Worm (Caenorhabditis elegans) whole organism, young adult: ENCODE results near the gene R04B5.1.

Source experiments
- B0019.2 ChIP-seq: fragments of 200-800 bp; sonication (Bioruptor generic); conservative IDR thresholded peaks from 2 replicates; pipeline ENCODE4 v1.3.6; 2022; ENCODE audit warnings: missing genetic modification reagents, missing genetic modification characterization, missing compliant biosample characterization
- B0336.3 ChIP-seq: fragments of 200-800 bp; sonication (Bioruptor generic); IDR thresholded peaks from 2 replicates; pipeline ENCODE4 v1.3.6; 2022; ENCODE audit warnings: missing genetic modification characterization, missing compliant biosample characterization
- F22D6.2 ChIP-seq: sonication (generic microtip); optimal IDR thresholded peaks from 2 replicates; lab custom pipeline; 2016; ENCODE audit warnings: mild to moderate bottlenecking, missing genetic modification characterization, missing compliant biosample characterization
- F33H1.4 ChIP-seq: fragments of 200-800 bp; sonication (Bioruptor generic); IDR thresholded peaks from 2 replicates; pipeline ENCODE4 v1.3.6; 2022; ENCODE audit warnings: missing genetic modification reagents, missing genetic modification characterization, missing compliant biosample characterization
- K11D2.4 ChIP-seq: fragments of 200-800 bp; sonication (Bioruptor generic); IDR thresholded peaks from 2 replicates; pipeline ENCODE4 v1.3.6; 2022; ENCODE audit warnings: missing genetic modification reagents, missing genetic modification characterization, missing compliant biosample characterization
- K12H6.12 ChIP-seq: fragments of 200-800 bp; sonication (Bioruptor generic); optimal IDR thresholded peaks from 2 replicates; lab custom pipeline; 2018; ENCODE audit warnings: mild to moderate bottlenecking, missing genetic modification characterization, missing compliant biosample characterization
- ZK185.1 ChIP-seq: sonication (generic microtip); optimal IDR thresholded peaks from 2 replicates; lab custom pipeline; 2016; ENCODE audit warnings: mild to moderate bottlenecking, missing genetic modification characterization, missing compliant biosample characterization; ENCODE audit not compliant: poor library complexity, severe bottlenecking
- aptf-3 ChIP-seq: fragments of 200-800 bp; sonication (Bioruptor generic); IDR thresholded peaks from 2 replicates; pipeline ENCODE4 v1.3.6; 2022; ENCODE audit warnings: missing genetic modification characterization, missing compliant biosample characterization
- atf-7 ChIP-seq: sonication (generic microtip); optimal IDR thresholded peaks from 2 replicates; lab custom pipeline; 2017; ENCODE audit warnings: mild to moderate bottlenecking, missing genetic modification characterization, missing compliant biosample characterization
- attf-5 ChIP-seq: fragments of 200-800 bp; sonication (Bioruptor generic); optimal IDR thresholded peaks from 2 replicates; lab custom pipeline; 2018; ENCODE audit warnings: mild to moderate bottlenecking, missing genetic modification characterization, missing compliant biosample characterization
- attf-6 ChIP-seq: fragments of 200-800 bp; sonication (Bioruptor generic); IDR thresholded peaks from 2 replicates; pipeline ENCODE4 v1.3.6; 2022; ENCODE audit warnings: missing genetic modification reagents, missing genetic modification characterization, missing compliant biosample characterization
- bed-2 ChIP-seq: fragments of 200-800 bp; sonication (Bioruptor generic); IDR thresholded peaks from 2 replicates; pipeline ENCODE4 v1.3.6; 2022; ENCODE audit warnings: missing genetic modification reagents, missing genetic modification characterization, missing compliant biosample characterization
- ccch-3 ChIP-seq: fragments of 200-800 bp; sonication (Bioruptor generic); optimal IDR thresholded peaks from 2 replicates; lab custom pipeline; 2018; ENCODE audit warnings: mild to moderate bottlenecking, missing genetic modification characterization, missing compliant biosample characterization
- ceh-100 ChIP-seq: fragments of 200-800 bp; sonication (Bioruptor generic); IDR thresholded peaks from 2 replicates; pipeline ENCODE4 v1.3.6; 2022; ENCODE audit warnings: missing genetic modification reagents, missing genetic modification characterization, missing compliant biosample characterization
- ceh-79 ChIP-seq: sonication (generic microtip); optimal IDR thresholded peaks from 2 replicates; lab custom pipeline; 2017; ENCODE audit warnings: mild to moderate bottlenecking, missing genetic modification characterization, missing compliant biosample characterization
- chd-7 ChIP-seq: sonication (generic microtip); optimal IDR thresholded peaks from 2 replicates; lab custom pipeline; 2016; ENCODE audit warnings: mild to moderate bottlenecking, missing genetic modification characterization, moderate library complexity, missing compliant biosample characterization
- die-1 ChIP-seq: sonication (generic microtip); optimal IDR thresholded peaks from 2 replicates; lab custom pipeline; 2016; ENCODE audit warnings: missing genotype, mild to moderate bottlenecking, missing genetic modification characterization, missing compliant biosample characterization
- dpl-1 ChIP-seq: fragments of 150-350 bp; optimal IDR thresholded peaks from 2 replicates; lab custom pipeline; 2014; ENCODE audit warnings: missing biosample characterization, missing genetic modification reagents, missing genetic modification characterization
- egl-44 ChIP-seq: fragments of 200-800 bp; sonication (Bioruptor generic); IDR thresholded peaks from 2 replicates; pipeline ENCODE4 v1.3.6; 2022; ENCODE audit warnings: missing genetic modification reagents, missing genetic modification characterization, missing compliant biosample characterization
- egrh-3 ChIP-seq: fragments of 200-800 bp; sonication (Bioruptor generic); IDR thresholded peaks from 2 replicates; pipeline ENCODE4 v1.3.6; 2022; ENCODE audit warnings: missing genetic modification reagents, missing genetic modification characterization, missing compliant biosample characterization
- fkh-3 ChIP-seq: sonication (generic microtip); optimal IDR thresholded peaks from 2 replicates; lab custom pipeline; 2016; ENCODE audit warnings: mild to moderate bottlenecking, missing genetic modification characterization, missing compliant biosample characterization
- him-1 ChIP-seq: sonication (generic microtip); optimal IDR thresholded peaks from 2 replicates; lab custom pipeline; 2016; ENCODE audit warnings: missing genotype, missing genetic modification reagents, missing genetic modification characterization, missing compliant biosample characterization
- hlh-12 ChIP-seq: sonication (generic microtip); optimal IDR thresholded peaks from 2 replicates; lab custom pipeline; 2016; ENCODE audit warnings: missing genetic modification characterization, missing compliant biosample characterization
- hlh-26 ChIP-seq: fragments of 200-800 bp; sonication (Bioruptor generic); conservative IDR thresholded peaks from 2 replicates; pipeline ENCODE4 v1.3.6; 2022; ENCODE audit warnings: missing genetic modification reagents, missing genetic modification characterization, missing compliant biosample characterization
- hmg-20 ChIP-seq: fragments of 200-800 bp; sonication (Bioruptor generic); IDR thresholded peaks from 2 replicates; pipeline ENCODE4 v1.3.6; 2022; ENCODE audit warnings: missing genetic modification reagents, missing genetic modification characterization, missing compliant biosample characterization
- hsf-1 ChIP-seq: fragments of 200-800 bp; sonication (Bioruptor generic); IDR thresholded peaks from 2 replicates; pipeline ENCODE4 v1.3.6; 2022; ENCODE audit warnings: missing genetic modification reagents, missing genetic modification characterization, missing compliant biosample characterization
- lag-1 ChIP-seq: fragments of 200-800 bp; sonication (Bioruptor generic); IDR thresholded peaks from 2 replicates; pipeline ENCODE4 v1.3.6; 2022; ENCODE audit warnings: missing genetic modification reagents, missing genetic modification characterization, missing compliant biosample characterization
- let-607 ChIP-seq, 2 experiments: fragments of 200-800 bp in 1 of 2; sonication (Bioruptor generic) in 1 of 2; sonication (generic microtip) in 1 of 2; optimal IDR thresholded peaks; 2 replicates each; lab custom pipeline; 2016 to 2018; ENCODE audit warnings: mild to moderate bottlenecking in 2 of 2, missing compliant biosample characterization in 2 of 2, missing genetic modification characterization in 2 of 2, moderate library complexity in 2 of 2, missing genotype in 1 of 2
- lin-54 ChIP-seq: fragments of 200-800 bp; sonication (Bioruptor generic); optimal IDR thresholded peaks from 2 replicates; lab custom pipeline; 2018; ENCODE audit warnings: mild to moderate bottlenecking, missing genetic modification characterization, missing compliant biosample characterization
- lsl-1 ChIP-seq: fragments of 200-800 bp; sonication (Bioruptor generic); optimal IDR thresholded peaks from 2 replicates; lab custom pipeline; 2018; ENCODE audit warnings: mild to moderate bottlenecking, missing genetic modification characterization, moderate library complexity, missing compliant biosample characterization
- madf-8 ChIP-seq: fragments of 200-800 bp; sonication (Bioruptor generic); conservative IDR thresholded peaks from 2 replicates; pipeline ENCODE4 v1.3.6; 2022; ENCODE audit warnings: missing genetic modification reagents, missing genetic modification characterization, missing compliant biosample characterization
- mcd-1 ChIP-seq: fragments of 200-800 bp; sonication (Bioruptor generic); IDR thresholded peaks from 2 replicates; pipeline ENCODE4 v1.3.6; 2022; ENCODE audit warnings: missing genetic modification reagents, missing genetic modification characterization, missing compliant biosample characterization
- mes-4 ChIP-seq: sonication (generic microtip); optimal IDR thresholded peaks from 2 replicates; lab custom pipeline; 2016; ENCODE audit warnings: missing genotype, missing genetic modification characterization, missing compliant biosample characterization
- mxl-1 ChIP-seq: sonication (generic microtip); optimal IDR thresholded peaks from 2 replicates; lab custom pipeline; 2016; ENCODE audit warnings: missing genetic modification characterization, missing compliant biosample characterization
- nfya-1 ChIP-seq: sonication (generic microtip); optimal IDR thresholded peaks from 2 replicates; lab custom pipeline; 2017; ENCODE audit warnings: antibody characterized with exemption, missing compliant biosample characterization, missing genetic modification characterization, borderline replicate concordance; ENCODE audit not compliant: insufficient read depth
- nhr-179 ChIP-seq: sonication (generic microtip); optimal IDR thresholded peaks from 2 replicates; lab custom pipeline; 2016; ENCODE audit warnings: mild to moderate bottlenecking, missing genetic modification characterization, missing compliant biosample characterization
- nhr-27 ChIP-seq: fragments of 200-800 bp; sonication (Bioruptor generic); optimal IDR thresholded peaks from 2 replicates; lab custom pipeline; 2018; ENCODE audit warnings: mild to moderate bottlenecking, missing genetic modification characterization, moderate library complexity, missing compliant biosample characterization
- rcor-1 ChIP-seq: fragments of 200-800 bp; sonication (Bioruptor generic); IDR thresholded peaks from 2 replicates; pipeline ENCODE4 v1.3.6; 2022; ENCODE audit warnings: missing genetic modification reagents, missing genetic modification characterization, missing compliant biosample characterization
- rec-8 ChIP-seq, 2 experiments: sonication (generic microtip); optimal IDR thresholded peaks; 2 replicates each; lab custom pipeline; 2016; ENCODE audit warnings: mild to moderate bottlenecking in 2 of 2, missing genetic modification characterization in 2 of 2, missing genetic modification reagents in 2 of 2, missing genotype in 2 of 2, missing biosample characterization in 1 of 2, missing compliant biosample characterization in 1 of 2, moderate library complexity in 1 of 2
- sea-2 ChIP-seq: fragments of 200-800 bp; sonication (Bioruptor generic); IDR thresholded peaks from 2 replicates; pipeline ENCODE4 v1.3.6; 2022; ENCODE audit warnings: missing genetic modification characterization, missing compliant biosample characterization
- snpc-3.4 ChIP-seq: sonication (generic microtip); optimal IDR thresholded peaks from 2 replicates; lab custom pipeline; 2017; ENCODE audit warnings: missing genetic modification characterization, mild to moderate bottlenecking, missing compliant biosample characterization, antibody characterized with exemption, moderate library complexity, missing genotype, missing genetic modification reagents
- snpc-4 ChIP-seq, 5 experiments: fragments of 150-350 bp in 1 of 5; sonication (generic microtip) in 4 of 5; optimal IDR thresholded peaks; 2 replicates each; lab custom pipeline; 2014 to 2018; ENCODE audit warnings: missing genetic modification characterization in 5 of 5, missing biosample characterization in 3 of 5, antibody characterized with exemption in 2 of 5, mild to moderate bottlenecking in 2 of 5, missing compliant biosample characterization in 2 of 5, missing genotype in 2 of 5, moderate library complexity in 2 of 5, missing genetic modification reagents in 1 of 5
- somi-1 ChIP-seq: fragments of 200-800 bp; sonication (Bioruptor generic); optimal IDR thresholded peaks from 2 replicates; lab custom pipeline; 2018; ENCODE audit warnings: mild to moderate bottlenecking, missing genetic modification characterization, missing compliant biosample characterization
- unc-130 ChIP-seq: sonication (generic microtip); optimal IDR thresholded peaks from 2 replicates; lab custom pipeline; 2016; ENCODE audit warnings: missing genetic modification reagents, missing genetic modification characterization, missing compliant biosample characterization
- zfh-2 ChIP-seq: fragments of 200-800 bp; sonication (Bioruptor generic); conservative IDR thresholded peaks from 2 replicates; pipeline ENCODE4 v1.3.6; 2022; ENCODE audit warnings: missing genetic modification reagents, missing genetic modification characterization, missing compliant biosample characterization
- zim-3 ChIP-seq: sonication (generic microtip); optimal IDR thresholded peaks from 2 replicates; lab custom pipeline; 2017; ENCODE audit warnings: mild to moderate bottlenecking, missing genetic modification characterization, moderate library complexity, missing compliant biosample characterization
- ztf-22 ChIP-seq: fragments of 200-800 bp; sonication (Bioruptor generic); optimal IDR thresholded peaks from 2 replicates; lab custom pipeline; 2018; ENCODE audit warnings: mild to moderate bottlenecking, missing genetic modification characterization, moderate library complexity, missing compliant biosample characterization
- ztf-25 ChIP-seq: fragments of 200-800 bp; sonication (Bioruptor generic); IDR thresholded peaks from 2 replicates; pipeline ENCODE4 v1.3.6; 2022; ENCODE audit warnings: missing genetic modification reagents, missing genetic modification characterization, missing compliant biosample characterization

R04B5.1 gene

DNA sequence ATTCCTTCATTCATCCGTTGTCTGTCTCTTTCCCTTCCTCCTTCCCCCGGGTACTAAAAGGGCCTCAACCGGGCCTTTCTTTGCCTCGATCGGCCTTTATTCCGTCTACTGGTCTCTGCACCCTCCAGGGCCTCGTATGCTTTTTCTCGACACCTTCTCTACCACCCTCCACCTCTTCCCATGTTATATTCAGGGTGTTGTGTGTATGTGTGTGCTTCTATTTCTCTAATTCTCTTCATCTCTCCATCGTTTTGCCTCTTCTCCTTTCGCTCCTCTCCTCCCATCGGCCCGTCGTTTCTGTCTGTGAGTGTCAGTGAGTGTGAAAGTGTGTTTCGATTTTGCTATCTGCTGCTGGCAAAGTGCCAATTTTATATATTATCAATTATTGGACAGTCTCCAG, 38.3 kb downstream of the R04B5.1 start (continued):
- TF ChIP-seq mes-4 (tag; lab: Kevin White, UChicago), result no peak
- TF ChIP-seq B0019.2 (GFP tag; lab: Robert Waterston, UW), result no peak
- peak; percentile 48 for TF ChIP-seq egrh-3 (GFP tag; lab: Robert Waterston, UW)
- TF ChIP-seq nhr-27 (tag; lab: Kevin White, UChicago), result no peak
- no peak for TF ChIP-seq rec-8 (tag; optimal IDR thresholded peaks at IDR 0.05; lab: Kevin White, UChicago)
- no peak for TF ChIP-seq ZK185.1 (tag; lab: Kevin White, UChicago)
- TF ChIP-seq die-1 (tag; lab: Kevin White, UChicago), result no peak
- no peak for TF ChIP-seq dpl-1 (GFP tag; lab: Kevin White, UChicago)
- no peak for TF ChIP-seq snpc-4 (GFP tag; optimal IDR thresholded peaks at IDR 0.05; lab: Kevin White, UChicago)
- peak in 2 of 4 experiments; percentile 31 to 48 for TF ChIP-seq snpc-4 (tag; optimal IDR thresholded peaks at IDR 0.05; lab: Kevin White, UChicago)
- TF ChIP-seq mxl-1 (tag; lab: Kevin White, UChicago), result no peak
- TF ChIP-seq ztf-22 (GFP tag; lab: Kevin White, UChicago), result no peak
- TF ChIP-seq snpc-3.4, result no peak
- TF ChIP-seq egl-44 (GFP tag; lab: Robert Waterston, UW), result 0 out of 2 replicates have a peak, but pooled peaks have one; percentile 44
- TF ChIP-seq F33H1.4 (GFP tag; lab: Robert Waterston, UW), result no peak
- TF ChIP-seq unc-130 (GFP tag; lab: Kevin White, UChicago), result no peak
- no peak for TF ChIP-seq attf-6 (GFP tag; lab: Robert Waterston, UW)
- TF ChIP-seq ceh-100 (GFP tag; lab: Robert Waterston, UW), result no peak
- no peak for TF ChIP-seq lsl-1 (GFP tag; lab: Kevin White, UChicago)
- no peak for TF ChIP-seq sea-2 (GFP tag; lab: Robert Waterston, UW)
- peak; percentile 49 for TF ChIP-seq K12H6.12 (tag; lab: Kevin White, UChicago)
- TF ChIP-seq chd-7 (tag; lab: Kevin White, UChicago), result peak; percentile 46
- no peak for TF ChIP-seq F22D6.2
- TF ChIP-seq attf-5, result peak; percentile 32
- TF ChIP-seq atf-7 (tag; lab: Kevin White, UChicago), result peak; percentile 38
- 0 out of 2 replicates have a peak, but pooled peaks have one; percentile 33 for TF ChIP-seq K11D2.4 (GFP tag; lab: Robert Waterston, UW)
- TF ChIP-seq hmg-20 (GFP tag; lab: Robert Waterston, UW), result no peak
- no peak for TF ChIP-seq zim-3 (tag; lab: Kevin White, UChicago)
- no peak for TF ChIP-seq bed-2 (GFP tag; lab: Robert Waterston, UW)
- TF ChIP-seq nhr-179 (tag; lab: Kevin White, UChicago), result no peak
- no peak for TF ChIP-seq fkh-3
- TF ChIP-seq rcor-1, result no peak
- TF ChIP-seq hsf-1 (GFP tag; lab: Robert Waterston, UW), result no peak
- TF ChIP-seq B0336.3 (GFP tag; lab: Robert Waterston, UW), result peak; percentile 69
- TF ChIP-seq him-1, result no peak
- no peak for TF ChIP-seq hlh-12 (tag; lab: Kevin White, UChicago)
- no peak for TF ChIP-seq somi-1 (GFP tag; lab: Kevin White, UChicago)
- no peak for TF ChIP-seq ccch-3 (GFP tag; lab: Kevin White, UChicago)
- no peak for TF ChIP-seq ztf-25 (GFP tag; lab: Robert Waterston, UW)
- peak; percentile 59 for TF ChIP-seq mcd-1 (GFP tag; lab: Robert Waterston, UW)
- no peak for TF ChIP-seq madf-8
- TF ChIP-seq let-607 (tag; optimal IDR thresholded peaks at IDR 0.05; lab: Kevin White, UChicago), result peak in 1 of 2 experiments; percentile 27
- peak; percentile 79 for TF ChIP-seq zfh-2 (GFP tag; lab: Robert Waterston, UW)
- TF ChIP-seq aptf-3 (GFP tag; lab: Robert Waterston, UW), result no peak
- no peak for TF ChIP-seq lag-1 (GFP tag; lab: Robert Waterston, UW)
- TF ChIP-seq lin-54, result peak; percentile 36
- no peak for TF ChIP-seq ceh-79 (tag; lab: Kevin White, UChicago)
- no peak for TF ChIP-seq nfya-1 (tag; lab: Kevin White, UChicago)
- TF ChIP-seq hlh-26, result no peak
